Fruit fly (Drosophila melanogaster) whole organism, embryonic: ENCODE results near the gene Gpdh3.

Source experiments
- Aef1 ChIP-seq: fragments of 200-800 bp; sonication (Bioruptor generic); IDR thresholded peaks from 3 replicates; pipeline ENCODE4 v1.3.6; 2022; ENCODE audit warnings: missing biosample characterization, missing genetic modification characterization
- CG12219 ChIP-seq: fragments of 200-800 bp; sonication (Bioruptor generic); optimal IDR thresholded peaks from 3 replicates; lab custom pipeline; 2018; ENCODE audit warnings: missing biosample characterization, mild to moderate bottlenecking, missing genetic modification characterization
- CG13287 ChIP-seq: fragments of 200-800 bp; sonication (Bioruptor generic); IDR thresholded peaks from 2 replicates; pipeline ENCODE4 v1.3.6; 2022; ENCODE audit warnings: missing biosample characterization, missing genetic modification characterization; ENCODE audit not compliant: partially characterized antibody
- CG8478 ChIP-seq: fragments of >200 bp; optimal IDR thresholded peaks from 2 replicates; lab custom pipeline; 2018
- CTCF ChIP-seq: fragments of 200-800 bp; sonication (Bioruptor generic); optimal IDR thresholded peaks from 2 replicates; lab custom pipeline; 2017; ENCODE audit warnings: missing biosample characterization, mild to moderate bottlenecking, missing genetic modification characterization, moderate library complexity
- odd ChIP-seq: fragments of 200-800 bp; sonication (Bioruptor generic); optimal IDR thresholded peaks from 2 replicates; lab custom pipeline; 2017; ENCODE audit warnings: missing biosample characterization, mild to moderate bottlenecking, missing genetic modification characterization

DNA sequence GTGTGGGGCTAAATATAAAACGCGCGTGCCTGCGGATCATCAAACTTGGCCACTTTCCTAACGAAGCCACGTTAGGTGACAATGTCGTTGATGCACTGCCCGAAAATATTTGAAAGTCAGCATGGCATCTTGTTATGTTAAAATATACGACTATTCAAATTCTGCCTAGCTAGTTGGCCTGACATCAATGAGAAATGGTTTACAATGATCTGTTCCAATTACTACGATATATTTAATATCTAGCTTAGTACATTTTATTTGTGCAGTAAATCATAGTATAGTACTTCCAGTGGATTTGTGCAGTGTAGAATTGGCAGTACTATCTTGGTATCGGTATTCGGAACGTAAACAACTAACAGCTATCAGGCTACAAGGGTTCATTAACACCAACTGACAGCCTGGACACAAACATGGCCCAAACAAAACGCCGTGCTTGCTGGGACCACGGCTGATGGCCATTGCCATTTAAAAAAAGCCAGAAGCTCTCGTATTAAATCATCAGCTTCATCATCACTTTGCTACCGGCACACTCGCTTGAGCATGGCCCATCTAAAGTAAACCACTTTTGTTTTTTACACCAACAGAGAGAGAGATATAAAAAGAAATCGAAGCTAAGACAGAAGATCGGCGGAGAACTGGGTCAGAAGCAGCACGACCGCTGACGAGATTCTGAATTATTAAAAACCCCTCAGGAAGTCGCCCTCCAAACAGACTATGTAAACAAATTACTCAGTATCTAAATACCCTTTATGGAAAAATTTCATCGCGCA lies 13.8 kb downstream of the Gpdh3 start:
- TF ChIP-seq CG12219 (GFP tag; lab: Kevin White, UChicago) (no peak), Aef1 (GFP tag; lab: Robert Waterston, UW) (no peak), CTCF (no peak), odd (GFP tag; lab: Kevin White, UChicago) (no peak), CG8478 (lab: Kevin White, UChicago) (no peak), CG13287 (GFP tag; lab: Robert Waterston, UW) (no peak)
